Fruit fly (Drosophila melanogaster) S2 (cell line): ENCODE data around the gene CG43291.

ENCODE experiments used
- CG8478 ChIP-seq: fragments of >200 bp; optimal IDR thresholded peaks from 2 replicates; lab custom pipeline; 2018
- CTCF ChIP-seq, 2 experiments: fragments of >200 bp; optimal IDR thresholded peaks; 2 replicates each; lab custom pipeline; 2018

The CG43291 gene

dm6 chr3R:14279311-14279998 is 35.0 kb upstream of the CG43291 start:
- no peak for TF ChIP-seq CG8478
- no peak for TF ChIP-seq CTCF (optimal IDR thresholded peaks at IDR 0.05; lab: Kevin White, UChicago)

dm6 chr3R:14278523-14279303 is 34.2 kb upstream of the CG43291 start:
- no peak for TF ChIP-seq CTCF (optimal IDR thresholded peaks at IDR 0.05; lab: Kevin White, UChicago)
- TF ChIP-seq CG8478: no peak

- TF ChIP-seq CG8478 (no peak), CTCF (optimal IDR thresholded peaks at IDR 0.05; lab: Kevin White, UChicago) (no peak)
Measured at dm6 chr3R:14277894-14278522, 33.5 kb upstream of the CG43291 start.

DNA sequence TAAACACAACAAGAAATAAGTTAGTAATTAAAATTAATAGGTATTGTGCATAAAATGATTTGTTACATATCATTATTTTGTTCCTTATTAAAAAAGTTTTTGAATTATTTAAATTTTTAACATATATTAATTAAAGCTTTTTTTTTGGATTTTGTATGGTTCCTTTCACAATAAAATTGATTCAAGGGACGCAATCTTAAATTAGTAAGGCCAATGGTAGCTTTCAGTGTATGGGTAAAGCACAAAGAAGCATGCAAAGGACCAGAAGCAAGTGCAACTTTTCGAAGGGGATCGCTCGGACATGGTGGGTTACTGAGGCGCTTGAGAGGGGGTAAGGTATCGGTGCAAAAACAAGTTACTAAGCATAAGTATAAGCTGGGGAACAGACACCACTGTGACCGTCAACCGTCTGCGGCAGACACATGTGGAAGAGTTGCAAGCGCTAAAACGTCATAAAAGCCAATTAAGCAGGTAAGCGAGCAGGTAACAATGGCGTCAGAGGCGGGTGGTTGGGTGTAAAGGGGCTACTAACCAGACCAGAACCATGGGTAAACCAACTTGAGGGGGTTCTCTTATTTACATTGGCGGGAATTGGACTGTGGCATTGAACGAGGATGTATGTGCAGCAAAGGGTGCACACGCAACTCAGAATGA is 31.2 kb upstream of the CG43291 start:
- TF ChIP-seq CTCF (optimal IDR thresholded peaks at IDR 0.05; lab: Kevin White, UChicago): no peak
- no peak for TF ChIP-seq CG8478

dm6 chr3R:14262087-14262486 is 17.6 kb upstream of the CG43291 start, which contains the start of the genes CG14839 and CG14841:
Gene CG14839 (plus strand): TSS chr3R:14262387.
Gene CG14841 (minus strand): TSS chr3R:14262418.
- TF ChIP-seq CG8478 (no peak), CTCF (optimal IDR thresholded peaks at IDR 0.05; lab: Kevin White, UChicago) (no peak)

DNA sequence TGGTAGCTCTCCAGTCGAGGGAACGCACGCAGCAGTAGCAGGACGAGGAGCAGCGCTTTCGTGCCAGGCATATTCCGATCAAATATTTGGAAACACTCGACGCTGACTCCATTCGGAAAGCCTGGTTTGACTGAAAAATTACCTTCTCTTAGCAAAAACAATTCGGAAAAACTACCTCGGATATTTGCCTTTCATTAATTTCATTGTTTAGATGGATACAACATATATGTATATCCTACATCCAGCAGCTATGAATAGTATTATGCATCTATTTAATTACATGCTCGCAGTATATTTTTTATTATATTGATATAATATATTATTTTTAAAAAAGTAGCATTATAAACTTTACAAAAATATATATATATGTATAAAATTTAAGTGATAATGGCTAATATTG is 16.6 kb upstream of the CG43291 start, which contains the start of gene CG14840:
Gene CG14840 (minus strand): TSS at position 101 of the 400 bp plus-strand sequence.
- TF ChIP-seq CG8478 (no peak), CTCF (optimal IDR thresholded peaks at IDR 0.05; lab: Kevin White, UChicago) (no peak)

DNA sequence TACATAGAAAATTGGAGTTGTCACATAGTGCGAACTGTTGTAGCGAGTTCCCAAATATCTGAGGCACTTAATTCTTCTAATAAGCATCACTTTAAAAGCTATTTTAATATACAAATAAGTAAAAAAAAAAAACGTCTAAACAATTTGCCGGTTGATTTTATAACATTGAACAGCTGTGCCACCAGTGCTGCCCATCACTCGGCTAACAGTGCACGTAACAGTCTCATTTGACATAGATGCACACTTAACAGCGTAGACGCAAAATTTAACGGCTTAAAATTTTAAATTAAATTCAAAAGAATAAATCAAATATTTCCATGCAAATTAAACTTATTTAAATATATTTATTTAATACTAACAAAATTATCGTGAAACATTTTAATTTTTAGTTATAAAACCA is 15.3 kb upstream of the CG43291 start, which contains the start of gene MetRS-m:
Gene MetRS-m (minus strand): TSS at position 171 of the 400 bp plus-strand sequence.
- TF ChIP-seq CG8478 (no peak), CTCF (optimal IDR thresholded peaks at IDR 0.05; lab: Kevin White, UChicago) (no peak)

dm6 chr3R:14255808-14256207 is 11.3 kb upstream of the CG43291 start, which contains the start of gene CG43179:
Gene CG43179 (plus strand): TSS chr3R:14256108.
- no peak for TF ChIP-seq CG8478
- TF ChIP-seq CTCF (optimal IDR thresholded peaks at IDR 0.05; lab: Kevin White, UChicago): no peak

DNA sequence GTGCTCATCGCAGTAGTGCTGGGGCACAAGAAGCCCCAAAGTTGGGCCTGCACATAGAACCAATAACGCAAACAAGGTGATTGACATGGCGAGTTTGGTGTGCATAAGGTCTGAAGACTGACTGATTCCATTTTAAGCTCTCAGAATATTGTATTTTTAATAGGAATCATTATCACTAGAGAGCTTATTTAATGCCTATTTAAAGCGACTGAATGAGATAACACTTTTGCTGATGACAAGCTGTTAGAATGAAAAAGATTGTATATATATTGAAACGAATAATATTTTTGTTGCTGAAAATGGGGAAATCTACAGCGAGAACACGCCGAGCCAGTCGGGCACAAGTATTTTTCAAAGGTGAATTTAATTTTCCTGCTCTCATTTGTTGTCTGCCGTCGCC is 894 bp upstream of the CG43291 start, which contains the start of gene CG9616:
Gene CG9616 (minus strand): TSS at position 101 of the 400 bp plus-strand sequence.
- TF ChIP-seq CTCF (optimal IDR thresholded peaks at IDR 0.05; lab: Kevin White, UChicago): no peak

dm6 chr3R:14229045-14229444 is 15.4 kb downstream of the CG43291 start, which contains the start of gene CG9624:
Gene CG9624 (minus strand): TSS chr3R:14229145.
- TF ChIP-seq CG8478 (no peak), CTCF (optimal IDR thresholded peaks at IDR 0.05; lab: Kevin White, UChicago) (no peak)

- TF ChIP-seq CG8478 (no peak), CTCF (optimal IDR thresholded peaks at IDR 0.05; lab: Kevin White, UChicago) (no peak)
Measured at dm6 chr3R:14226662-14227061, 17.8 kb downstream of the CG43291 start, which contains the start of gene CG9631. Gene CG9631 (minus strand): TSS chr3R:14226762.

dm6 chr3R:14224105-14224574 is 20.3 kb downstream of the CG43291 start, which contains the start of gene Sp212:
Gene Sp212 (minus strand): TSS chr3R:14224155.
- no peak for TF ChIP-seq CTCF (optimal IDR thresholded peaks at IDR 0.05; lab: Kevin White, UChicago)
- TF ChIP-seq CG8478: no peak

DNA sequence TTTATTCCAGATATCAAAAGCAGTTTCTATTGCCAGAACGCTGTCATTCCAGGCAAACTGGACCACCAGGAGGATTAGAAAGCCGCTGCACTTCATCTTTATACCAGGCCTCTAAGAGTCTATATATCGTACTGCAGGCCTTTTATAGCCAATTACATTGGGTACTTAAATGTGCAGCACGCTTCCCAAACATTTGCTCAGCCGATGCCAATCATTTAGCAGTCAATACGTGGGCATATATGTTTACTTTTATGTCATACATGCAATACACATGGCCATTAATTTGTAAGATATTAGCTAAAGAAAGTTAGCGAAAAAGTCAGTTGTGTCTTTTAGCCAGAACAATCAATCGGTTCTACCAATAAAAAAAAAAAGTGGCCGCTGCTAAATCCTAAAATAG is 23.0 kb downstream of the CG43291 start, which contains the start of gene CG33109:
Gene CG33109 (minus strand): TSS at position 101 of the 400 bp plus-strand sequence.
- TF ChIP-seq CG8478: no peak
- TF ChIP-seq CTCF (optimal IDR thresholded peaks at IDR 0.05; lab: Kevin White, UChicago): no peak

DNA sequence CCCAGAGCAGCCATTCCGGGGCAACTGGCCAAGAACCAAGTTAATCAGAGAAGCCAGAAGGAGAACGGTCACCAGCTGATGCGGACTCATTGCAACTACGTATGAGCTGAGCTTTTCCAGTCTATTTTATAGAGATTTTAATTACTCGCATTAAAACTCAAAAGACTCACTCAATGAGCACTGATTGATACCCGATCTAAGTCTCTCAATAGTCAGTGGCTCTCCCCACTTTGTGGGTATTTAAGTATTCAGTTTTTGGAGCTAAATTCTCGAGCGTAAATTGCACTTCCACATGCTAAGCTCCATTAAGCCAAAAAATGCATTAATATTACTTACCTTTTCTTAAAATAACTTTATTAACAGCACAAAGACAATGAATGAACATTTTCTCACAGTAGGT is 24.4 kb downstream of the CG43291 start, which contains the start of gene CG31326:
Gene CG31326 (minus strand): TSS at position 101 of the 400 bp plus-strand sequence.
- no peak for TF ChIP-seq CTCF (optimal IDR thresholded peaks at IDR 0.05; lab: Kevin White, UChicago)
- TF ChIP-seq CG8478: no peak
